Fruit fly (Drosophila melanogaster) whole organism, prepupa: Measurements from ENCODE around the gene CG13365.

Experiments used
- CG11294 ChIP-seq: fragments of 200-800 bp; sonication (Bioruptor generic); IDR thresholded peaks from 2 replicates; pipeline ENCODE4 v1.3.6; 2022; ENCODE audit warnings: missing biosample characterization, missing genetic modification characterization
- CG11902 ChIP-seq: fragments of 200-800 bp; sonication (Bioruptor generic); optimal IDR thresholded peaks from 3 replicates; lab custom pipeline; 2016; ENCODE audit warnings: missing biosample characterization, missing genetic modification characterization
- CG4318 ChIP-seq: fragments of 200-800 bp; sonication (Bioruptor generic); optimal IDR thresholded peaks from 3 replicates; lab custom pipeline; 2017; ENCODE audit warnings: missing biosample characterization, mild to moderate bottlenecking, missing genetic modification characterization
- CG6276 ChIP-seq: fragments of 200-800 bp; sonication (Bioruptor generic); optimal IDR thresholded peaks from 2 replicates; lab custom pipeline; 2017; ENCODE audit warnings: missing biosample characterization, mild to moderate bottlenecking, missing genetic modification characterization
- Lpt ChIP-seq: fragments of 200-800 bp; sonication (Bioruptor generic); optimal IDR thresholded peaks from 3 replicates; lab custom pipeline; 2016; ENCODE audit warnings: missing biosample characterization, missing genetic modification characterization
- achi ChIP-seq: fragments of 200-800 bp; sonication (Bioruptor generic); optimal IDR thresholded peaks from 3 replicates; lab custom pipeline; 2016; ENCODE audit warnings: missing biosample characterization, missing genetic modification characterization
- salr ChIP-seq, 2 experiments: fragments of 200-800 bp; sonication (Bioruptor generic); optimal IDR thresholded peaks; 3 replicates each; lab custom pipeline; 2016 to 2018; ENCODE audit warnings: missing biosample characterization in 2 of 2, missing genetic modification characterization in 2 of 2, mild to moderate bottlenecking in 1 of 2

DNA sequence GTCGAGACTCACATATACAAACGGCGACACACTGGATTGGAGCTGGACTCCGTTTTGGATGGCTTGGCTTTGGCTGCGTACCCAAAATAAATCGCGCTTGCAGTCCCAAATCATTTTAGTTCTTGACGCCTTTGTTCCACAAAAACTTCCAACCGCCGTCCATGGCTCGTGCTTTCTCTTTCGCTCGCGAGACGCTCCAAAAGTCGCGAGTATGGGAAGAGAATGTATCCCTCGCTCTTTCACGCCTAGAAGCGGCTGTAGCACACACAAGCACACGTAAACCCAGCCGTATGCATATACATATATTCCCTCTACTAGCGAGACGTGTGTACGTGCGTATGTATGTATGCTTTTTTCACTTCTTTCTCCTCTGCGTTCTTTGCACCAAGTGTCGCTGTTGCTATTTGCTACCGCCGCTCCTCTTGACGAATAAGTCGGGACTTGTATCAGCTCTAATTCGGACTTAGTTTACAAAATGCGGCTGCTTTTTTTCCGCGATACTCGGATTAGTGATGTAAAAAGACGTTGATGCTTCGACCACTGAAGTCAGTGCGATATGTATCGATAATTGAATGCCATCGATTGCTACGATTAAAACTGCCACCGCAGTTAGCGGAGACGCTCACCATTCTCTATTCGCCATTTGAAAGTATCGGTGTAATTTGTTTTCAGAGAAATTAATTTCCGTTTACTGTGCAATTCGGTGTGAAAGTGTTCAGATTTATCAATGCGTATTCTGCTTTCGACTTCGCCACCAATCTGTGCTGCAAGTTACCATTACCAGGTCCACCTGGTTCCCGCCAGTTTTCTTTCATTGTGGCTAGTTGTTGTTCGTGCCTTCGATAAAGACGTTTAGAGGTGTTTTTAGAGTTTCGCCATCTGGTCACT lies 34.7 kb upstream of the CG13365 start, which contains the start of the genes Hmt4-20 and SkpA:
- TF ChIP-seq CG6276 (GFP tag; lab: Kevin White, UChicago), result no peak
- no peak for TF ChIP-seq salr (GFP tag; optimal IDR thresholded peaks at IDR 0.05; lab: Kevin White, UChicago)
- no peak for TF ChIP-seq achi (GFP tag; lab: Kevin White, UChicago)
- no peak for TF ChIP-seq Lpt (GFP tag; lab: Kevin White, UChicago)
- TF ChIP-seq CG11294 (GFP tag; lab: Robert Waterston, UW), result no peak
- no peak for TF ChIP-seq CG4318 (GFP tag; lab: Kevin White, UChicago)
- no peak for TF ChIP-seq CG11902
